Worm (Caenorhabditis elegans) whole organism, L3 larva: Measurements from ENCODE around the gene B0457.6.

Experiments used
- R02D3.7 ChIP-seq: fragments of 150-350 bp; optimal IDR thresholded peaks from 2 replicates; lab custom pipeline; 2014; ENCODE audit warnings: missing biosample characterization, missing genetic modification characterization
- ZK546.5 ChIP-seq: sonication (generic microtip); optimal IDR thresholded peaks from 2 replicates; lab custom pipeline; 2017; ENCODE audit warnings: missing biosample characterization, missing genetic modification characterization
- aly-2 ChIP-seq: fragments of 150-350 bp; optimal IDR thresholded peaks from 2 replicates; lab custom pipeline; 2014; ENCODE audit warnings: missing biosample characterization, missing genetic modification characterization
- ama-1 ChIP-seq: fragments of 150-350 bp; optimal IDR thresholded peaks from 2 replicates; lab custom pipeline; 2018
- ceh-28 ChIP-seq: fragments of 150-350 bp; optimal IDR thresholded peaks from 2 replicates; lab custom pipeline; 2014; ENCODE audit warnings: missing biosample characterization, missing genetic modification reagents, missing genetic modification characterization
- ceh-82 ChIP-seq: fragments of 150-350 bp; optimal IDR thresholded peaks from 2 replicates; lab custom pipeline; 2014; ENCODE audit warnings: missing biosample characterization, missing genetic modification characterization
- ceh-9 ChIP-seq: sonication (generic microtip); optimal IDR thresholded peaks from 2 replicates; lab custom pipeline; 2018; ENCODE audit warnings: missing biosample characterization, missing genetic modification characterization
- daf-12 ChIP-seq: fragments of 150-350 bp; optimal IDR thresholded peaks from 2 replicates; lab custom pipeline; 2014; ENCODE audit warnings: missing biosample characterization, missing genetic modification reagents, missing genetic modification characterization
- egl-27 ChIP-seq: sonication (generic microtip); optimal IDR thresholded peaks from 4 replicates; lab custom pipeline; 2017; ENCODE audit warnings: missing biosample characterization, missing genetic modification reagents, missing genetic modification characterization
- egl-5 ChIP-seq: fragments of 150-350 bp; optimal IDR thresholded peaks from 2 replicates; lab custom pipeline; 2017; ENCODE audit warnings: missing biosample characterization, missing genetic modification reagents, missing genetic modification characterization, inconsistent platforms
- elt-2 ChIP-seq: sonication (generic microtip); optimal IDR thresholded peaks from 2 replicates; lab custom pipeline; 2016; ENCODE audit warnings: missing genetic modification reagents, mild to moderate bottlenecking, missing genetic modification characterization, missing compliant biosample characterization
- elt-3 ChIP-seq, 3 experiments: fragments of 150-350 bp in 1 of 3; sonication (generic microtip) in 2 of 3; optimal IDR thresholded peaks; 2 replicates in 2 of 3; 4 replicates in 1 of 3; lab custom pipeline; 2014 to 2017; ENCODE audit warnings: missing biosample characterization in 3 of 3, missing genetic modification characterization in 3 of 3
- eor-1 ChIP-seq, 2 experiments: fragments of 150-350 bp; optimal IDR thresholded peaks; 2 replicates each; lab custom pipeline; 2014 to 2018; ENCODE audit warnings: missing biosample characterization in 2 of 2, missing genetic modification characterization in 2 of 2
- fkh-10 ChIP-seq: sonication (generic microtip); optimal IDR thresholded peaks from 2 replicates; lab custom pipeline; 2017; ENCODE audit warnings: missing biosample characterization, missing genetic modification reagents, missing genetic modification characterization
- fkh-2 ChIP-seq: fragments of 150-350 bp; optimal IDR thresholded peaks from 2 replicates; lab custom pipeline; 2014; ENCODE audit warnings: missing biosample characterization, missing genetic modification reagents, missing genetic modification characterization
- fos-1 ChIP-seq: fragments of 150-350 bp; optimal IDR thresholded peaks from 2 replicates; lab custom pipeline; 2014; ENCODE audit warnings: missing biosample characterization, missing genetic modification characterization
- hmg-11 ChIP-seq: sonication (generic microtip); optimal IDR thresholded peaks from 2 replicates; lab custom pipeline; 2016; ENCODE audit warnings: missing genetic modification characterization, missing compliant biosample characterization
- jun-1 ChIP-seq: fragments of 150-350 bp; optimal IDR thresholded peaks from 2 replicates; lab custom pipeline; 2014; ENCODE audit warnings: missing biosample characterization, missing genetic modification reagents, missing genetic modification characterization
- lin-15B ChIP-seq: fragments of 150-350 bp; optimal IDR thresholded peaks from 2 replicates; lab custom pipeline; 2014; ENCODE audit warnings: missing biosample characterization, missing genetic modification characterization
- lin-39 ChIP-seq: fragments of 150-350 bp; optimal IDR thresholded peaks from 2 replicates; lab custom pipeline; 2018; ENCODE audit warnings: missing biosample characterization, missing genetic modification reagents, missing genetic modification characterization
- lsy-12 ChIP-seq: sonication (generic microtip); optimal IDR thresholded peaks from 2 replicates; lab custom pipeline; 2016; ENCODE audit warnings: mild to moderate bottlenecking, missing genetic modification characterization, missing compliant biosample characterization
- mml-1 ChIP-seq: fragments of 150-350 bp; sonication (generic microtip); optimal IDR thresholded peaks from 3 replicates; lab custom pipeline; 2014; ENCODE audit warnings: missing biosample characterization, missing genetic modification characterization
- nfya-1 ChIP-seq: sonication (generic microtip); optimal IDR thresholded peaks from 2 replicates; lab custom pipeline; 2017; ENCODE audit warnings: missing genetic modification characterization, mild to moderate bottlenecking, missing compliant biosample characterization, antibody characterized with exemption, moderate library complexity; ENCODE audit not compliant: insufficient read depth
- nhr-11 ChIP-seq: fragments of 150-350 bp; optimal IDR thresholded peaks from 2 replicates; lab custom pipeline; 2014; ENCODE audit warnings: missing biosample characterization, missing genetic modification characterization
- nhr-23 ChIP-seq: fragments of 150-350 bp; optimal IDR thresholded peaks from 2 replicates; lab custom pipeline; 2014; ENCODE audit warnings: missing biosample characterization, missing genetic modification reagents, missing genetic modification characterization
- nhr-237 ChIP-seq: fragments of 150-350 bp; optimal IDR thresholded peaks from 2 replicates; lab custom pipeline; 2014; ENCODE audit warnings: missing biosample characterization, missing genetic modification characterization
- nhr-25 ChIP-seq: sonication (generic microtip); optimal IDR thresholded peaks from 2 replicates; lab custom pipeline; 2017; ENCODE audit warnings: missing biosample characterization, missing genetic modification characterization
- nhr-28 ChIP-seq: fragments of 150-350 bp; optimal IDR thresholded peaks from 2 replicates; lab custom pipeline; 2014; ENCODE audit warnings: missing biosample characterization, missing genetic modification characterization
- nhr-43 ChIP-seq: sonication (generic microtip); optimal IDR thresholded peaks from 2 replicates; lab custom pipeline; 2016; ENCODE audit warnings: mild to moderate bottlenecking, missing genetic modification characterization, missing compliant biosample characterization; ENCODE audit not compliant: poor library complexity, severe bottlenecking
- nhr-67 ChIP-seq: fragments of 150-350 bp; optimal IDR thresholded peaks from 2 replicates; lab custom pipeline; 2014; ENCODE audit warnings: missing biosample characterization, missing genetic modification characterization
- nhr-76 ChIP-seq: fragments of 150-350 bp; sonication (generic microtip); optimal IDR thresholded peaks from 5 replicates; lab custom pipeline; 2014; ENCODE audit warnings: missing biosample characterization, missing genetic modification characterization
- nhr-77 ChIP-seq: fragments of 150-350 bp; optimal IDR thresholded peaks from 2 replicates; lab custom pipeline; 2014; ENCODE audit warnings: missing biosample characterization, missing genetic modification characterization
- pha-4 ChIP-seq: fragments of 150-350 bp; optimal IDR thresholded peaks from 2 replicates; lab custom pipeline; 2014; ENCODE audit warnings: missing biosample characterization, missing genetic modification reagents, missing genetic modification characterization
- pqm-1 ChIP-seq: fragments of 150-350 bp; optimal IDR thresholded peaks from 2 replicates; lab custom pipeline; 2017; ENCODE audit warnings: missing biosample characterization, missing genetic modification characterization, inconsistent platforms
- sea-2 ChIP-seq: fragments of 150-350 bp; sonication (generic microtip); optimal IDR thresholded peaks from 4 replicates; lab custom pipeline; 2014; ENCODE audit warnings: missing biosample characterization, missing genetic modification reagents, missing genetic modification characterization
- skn-1 ChIP-seq: fragments of 150-350 bp; optimal IDR thresholded peaks from 2 replicates; lab custom pipeline; 2014; ENCODE audit warnings: missing biosample characterization, missing genetic modification characterization
- snpc-4 ChIP-seq: fragments of 150-350 bp; optimal IDR thresholded peaks from 2 replicates; lab custom pipeline; 2014; ENCODE audit warnings: missing biosample characterization, missing genetic modification characterization
- tbx-2 ChIP-seq: sonication (generic microtip); optimal IDR thresholded peaks from 2 replicates; lab custom pipeline; 2016; ENCODE audit warnings: mild to moderate bottlenecking, missing genetic modification characterization, missing compliant biosample characterization
- unc-62 ChIP-seq: fragments of 150-350 bp; sonication (generic microtip); optimal IDR thresholded peaks from 4 replicates; lab custom pipeline; 2014; ENCODE audit warnings: missing biosample characterization, missing genetic modification reagents, missing genetic modification characterization
- ztf-11 ChIP-seq: fragments of 150-350 bp; optimal IDR thresholded peaks from 2 replicates; lab custom pipeline; 2014; ENCODE audit warnings: missing biosample characterization, missing genetic modification characterization
- ztf-4 ChIP-seq: fragments of 150-350 bp; optimal IDR thresholded peaks from 2 replicates; lab custom pipeline; 2014; ENCODE audit warnings: missing biosample characterization, missing genetic modification characterization

The B0457.6 gene

ce11 chrII:8916656-8917055, 5.6 kb upstream of the B0457.6 start:
- TF ChIP-seq nhr-25 (no peak), nhr-23 (no peak), fkh-2 (tag; lab: Kevin White, UChicago) (no peak), nhr-67 (tag; lab: Kevin White, UChicago) (no peak), nhr-11 (tag; lab: Kevin White, UChicago) (no peak), aly-2 (no peak), ceh-9 (no peak), nhr-43 (tag; lab: Kevin White, UChicago) (no peak), R02D3.7 (tag; lab: Kevin White, UChicago) (no peak), lin-15B (tag; lab: Kevin White, UChicago) (no peak)

ce11 chrII:8917339-8917738, 4.9 kb upstream of the B0457.6 start:
- TF ChIP-seq nhr-43 (tag; lab: Kevin White, UChicago): no peak
- TF ChIP-seq nhr-77 (tag; lab: Kevin White, UChicago): no peak
- no peak for TF ChIP-seq aly-2
- TF ChIP-seq ztf-4 (tag; lab: Kevin White, UChicago): no peak
- TF ChIP-seq eor-1 (tag; optimal IDR thresholded peaks at IDR 0.05; lab: Kevin White, UChicago): no peak
- TF ChIP-seq pha-4: peak; percentile 27
- TF ChIP-seq daf-12 (tag; lab: Kevin White, UChicago): no peak
- TF ChIP-seq fos-1 (tag; lab: Kevin White, UChicago): no peak
- TF ChIP-seq fkh-10: no peak
- no peak for TF ChIP-seq ztf-11 (tag; lab: Kevin White, UChicago)
- no peak for TF ChIP-seq sea-2 (GFP tag; lab: Kevin White, UChicago)
- TF ChIP-seq egl-27 (tag; lab: Kevin White, UChicago): no peak
- TF ChIP-seq ama-1 (lab: Kevin White, UChicago): no peak
- TF ChIP-seq lsy-12 (tag; lab: Kevin White, UChicago): no peak
- TF ChIP-seq elt-2: peak; percentile 54
- TF ChIP-seq nhr-23: no peak
- no peak for TF ChIP-seq nhr-25
- no peak for TF ChIP-seq nfya-1 (tag; lab: Kevin White, UChicago)
- TF ChIP-seq tbx-2: no peak
- TF ChIP-seq mml-1 (tag; lab: Kevin White, UChicago): no peak
- TF ChIP-seq fkh-2 (tag; lab: Kevin White, UChicago): no peak
- TF ChIP-seq unc-62 (GFP tag; lab: Kevin White, UChicago): no peak
- peak; percentile 1 for TF ChIP-seq pqm-1 (tag; lab: Kevin White, UChicago)
- TF ChIP-seq jun-1: no peak

ce11 chrII:8920315-8920714, 1.9 kb upstream of the B0457.6 start:
- peak; percentile 27 for TF ChIP-seq pha-4
- TF ChIP-seq elt-3 (tag; optimal IDR thresholded peaks at IDR 0.05; lab: Kevin White, UChicago): no peak
- TF ChIP-seq, all 47 proteins: peak for 1

ce11 chrII:8920955-8921354, 1.3 kb upstream of the B0457.6 start:
- no peak for TF ChIP-seq nhr-23
- TF ChIP-seq fkh-10: no peak
- no peak for TF ChIP-seq ceh-28 (tag; lab: Kevin White, UChicago)
- TF ChIP-seq eor-1 (tag; optimal IDR thresholded peaks at IDR 0.05; lab: Kevin White, UChicago): no peak
- TF ChIP-seq nhr-67 (tag; lab: Kevin White, UChicago): no peak
- no peak for TF ChIP-seq nhr-25
- no peak for TF ChIP-seq nhr-76 (tag; lab: Kevin White, UChicago)
- no peak for TF ChIP-seq lin-15B (tag; lab: Kevin White, UChicago)
- no peak for TF ChIP-seq ZK546.5 (tag; lab: Kevin White, UChicago)
- TF ChIP-seq nhr-237 (tag; lab: Kevin White, UChicago): no peak
- TF ChIP-seq lin-39 (tag; lab: Kevin White, UChicago): no peak
- no peak for TF ChIP-seq nhr-11 (tag; lab: Kevin White, UChicago)
- TF ChIP-seq snpc-4 (tag; lab: Kevin White, UChicago): no peak

- TF ChIP-seq nhr-11 (tag; lab: Kevin White, UChicago) (no peak), sea-2 (GFP tag; lab: Kevin White, UChicago) (no peak), ceh-82 (no peak), skn-1 (no peak), ceh-9 (no peak), hmg-11 (tag; lab: Kevin White, UChicago) (no peak), nhr-28 (tag; lab: Kevin White, UChicago) (no peak), tbx-2 (no peak), nhr-43 (tag; lab: Kevin White, UChicago) (no peak), ama-1 (lab: Kevin White, UChicago) (no peak), nhr-25 (no peak), egl-5 (no peak), ztf-4 (tag; lab: Kevin White, UChicago) (no peak), elt-3 (tag; optimal IDR thresholded peaks at IDR 0.05; lab: Kevin White, UChicago) (no peak), nhr-77 (tag; lab: Kevin White, UChicago) (no peak), nfya-1 (tag; lab: Kevin White, UChicago) (no peak), fos-1 (tag; lab: Kevin White, UChicago) (no peak), daf-12 (tag; lab: Kevin White, UChicago) (no peak)
Observed at ce11 chrII:8921456-8921855, 767 bp upstream of the B0457.6 start.
